Worm (Caenorhabditis elegans) whole organism, L4 larva: ENCODE data around the gene nspg-4.

Experiments
- F26F4.8 ChIP-seq: fragments of 200-800 bp; sonication (Bioruptor generic); conservative IDR thresholded peaks from 2 replicates; pipeline ENCODE4 v1.3.6; 2022; ENCODE audit warnings: missing genetic modification characterization, missing compliant biosample characterization
- F49E8.2 ChIP-seq: sonication (generic microtip); optimal IDR thresholded peaks from 2 replicates; lab custom pipeline; 2016; ENCODE audit warnings: missing compliant biosample characterization, mild to moderate bottlenecking, missing genetic modification characterization, borderline replicate concordance
- T26A8.4 ChIP-seq: fragments of 200-800 bp; sonication (Bioruptor generic); IDR thresholded peaks from 2 replicates; pipeline ENCODE4 v1.3.6; 2022; ENCODE audit warnings: missing genetic modification characterization, missing compliant biosample characterization
- Y5F2A.4 ChIP-seq: fragments of 200-800 bp; sonication (Bioruptor generic); optimal IDR thresholded peaks from 2 replicates; lab custom pipeline; 2018; ENCODE audit warnings: mild to moderate bottlenecking, missing genetic modification characterization, missing compliant biosample characterization
- Y75B8A.6 ChIP-seq: fragments of 200-800 bp; sonication (Bioruptor generic); IDR thresholded peaks from 2 replicates; pipeline ENCODE4 v1.3.6; 2022; ENCODE audit warnings: missing genetic modification reagents, missing genetic modification characterization, missing compliant biosample characterization
- ZK337.2 ChIP-seq: fragments of 200-800 bp; sonication (Bioruptor generic); IDR thresholded peaks from 2 replicates; pipeline ENCODE4 v1.3.6; 2022; ENCODE audit warnings: missing genetic modification reagents, missing genetic modification characterization, missing compliant biosample characterization
- arid-1 ChIP-seq: fragments of 200-800 bp; sonication (Bioruptor generic); conservative IDR thresholded peaks from 2 replicates; pipeline ENCODE4 v1.3.6; 2022; ENCODE audit warnings: missing genetic modification reagents, missing genetic modification characterization, missing compliant biosample characterization
- attf-4 ChIP-seq: sonication (generic microtip); optimal IDR thresholded peaks from 3 replicates; lab custom pipeline; 2017; ENCODE audit warnings: missing biosample characterization, missing genetic modification characterization
- ceh-28 ChIP-seq: fragments of 150-350 bp; optimal IDR thresholded peaks from 2 replicates; lab custom pipeline; 2014; ENCODE audit warnings: missing biosample characterization, missing genetic modification reagents, missing genetic modification characterization
- ceh-44 ChIP-seq: fragments of 200-800 bp; sonication (Bioruptor generic); IDR thresholded peaks from 2 replicates; pipeline ENCODE4 v1.3.6; 2022; ENCODE audit warnings: missing genetic modification reagents, missing genetic modification characterization, missing compliant biosample characterization
- ceh-62 ChIP-seq: sonication (generic microtip); optimal IDR thresholded peaks from 2 replicates; lab custom pipeline; 2017; ENCODE audit warnings: missing biosample characterization, missing genetic modification characterization
- ces-1 ChIP-seq: fragments of 150-350 bp; sonication (generic microtip); optimal IDR thresholded peaks from 4 replicates; lab custom pipeline; 2014; ENCODE audit warnings: missing biosample characterization, missing genetic modification reagents, missing genetic modification characterization
- ctbp-1 ChIP-seq: fragments of 200-800 bp; sonication (Bioruptor generic); IDR thresholded peaks from 2 replicates; pipeline ENCODE4 v1.3.6; 2022; ENCODE audit warnings: missing genetic modification reagents, missing genetic modification characterization, missing compliant biosample characterization
- daf-12 ChIP-seq: fragments of 150-350 bp; optimal IDR thresholded peaks from 2 replicates; lab custom pipeline; 2014; ENCODE audit warnings: missing biosample characterization, missing genetic modification reagents, missing genetic modification characterization
- daf-19 ChIP-seq: fragments of 200-800 bp; sonication (Bioruptor generic); conservative IDR thresholded peaks from 2 replicates; pipeline ENCODE4 v1.3.6; 2022; ENCODE audit warnings: missing genetic modification characterization, missing compliant biosample characterization
- dmd-8 ChIP-seq: fragments of 200-800 bp; sonication (Bioruptor generic); IDR thresholded peaks from 2 replicates; pipeline ENCODE4 v1.3.6; 2022; ENCODE audit warnings: missing genetic modification characterization, missing compliant biosample characterization
- duxl-1 ChIP-seq: sonication (generic microtip); optimal IDR thresholded peaks from 2 replicates; lab custom pipeline; 2016; ENCODE audit warnings: mild to moderate bottlenecking, missing genetic modification characterization, moderate library complexity, missing compliant biosample characterization; ENCODE audit not compliant: poor library complexity
- egl-27 ChIP-seq: sonication (generic microtip); optimal IDR thresholded peaks from 3 replicates; lab custom pipeline; 2017; ENCODE audit warnings: missing biosample characterization, missing genetic modification reagents, missing genetic modification characterization
- egl-43 ChIP-seq: fragments of 200-800 bp; sonication (Bioruptor generic); IDR thresholded peaks from 2 replicates; pipeline ENCODE4 v1.3.6; 2022; ENCODE audit warnings: missing genetic modification reagents, missing genetic modification characterization, missing compliant biosample characterization
- gei-8 ChIP-seq: fragments of 200-800 bp; sonication (Bioruptor generic); optimal IDR thresholded peaks from 2 replicates; lab custom pipeline; 2018; ENCODE audit warnings: mild to moderate bottlenecking, missing genetic modification characterization, missing compliant biosample characterization
- hif-1 ChIP-seq, 2 experiments: sonication (generic microtip); optimal IDR thresholded peaks; 2 replicates each; lab custom pipeline; 2016 to 2017; ENCODE audit warnings: missing compliant biosample characterization in 2 of 2, missing genetic modification characterization in 2 of 2, missing genetic modification reagents in 2 of 2, missing genotype in 2 of 2, mild to moderate bottlenecking in 1 of 2
- hlh-30 ChIP-seq: sonication (generic microtip); optimal IDR thresholded peaks from 2 replicates; lab custom pipeline; 2017; ENCODE audit warnings: antibody characterized with exemption, mild to moderate bottlenecking, missing genetic modification characterization, missing compliant biosample characterization; ENCODE audit not compliant: insufficient read depth
- hmg-1.1 ChIP-seq: fragments of 200-800 bp; sonication (Bioruptor generic); IDR thresholded peaks from 2 replicates; pipeline ENCODE4 v1.3.6; 2022; ENCODE audit warnings: missing genetic modification reagents, missing genetic modification characterization, missing compliant biosample characterization
- lim-7 ChIP-seq: fragments of 200-800 bp; sonication (Bioruptor generic); IDR thresholded peaks from 2 replicates; pipeline ENCODE4 v1.3.6; 2022; ENCODE audit warnings: missing genetic modification characterization, missing compliant biosample characterization
- lin-38 ChIP-seq: fragments of 200-800 bp; sonication (Bioruptor generic); IDR thresholded peaks from 2 replicates; pipeline ENCODE4 v1.3.6; 2022; ENCODE audit warnings: missing genetic modification reagents, missing genetic modification characterization, missing compliant biosample characterization
- lin-39 ChIP-seq: fragments of 150-350 bp; optimal IDR thresholded peaks from 2 replicates; lab custom pipeline; 2014; ENCODE audit warnings: missing biosample characterization, missing genetic modification reagents, missing genetic modification characterization
- lir-3 ChIP-seq: sonication (generic microtip); optimal IDR thresholded peaks from 2 replicates; lab custom pipeline; 2016; ENCODE audit warnings: mild to moderate bottlenecking, missing genetic modification characterization, missing compliant biosample characterization
- madf-9 ChIP-seq: fragments of 200-800 bp; sonication (Bioruptor generic); conservative IDR thresholded peaks from 2 replicates; pipeline ENCODE4 v1.3.6; 2022; ENCODE audit warnings: missing genetic modification reagents, missing genetic modification characterization, missing compliant biosample characterization
- mdl-1 ChIP-seq, 2 experiments: fragments of 150-350 bp in 1 of 2; sonication (generic microtip) in 1 of 2; optimal IDR thresholded peaks; 2 replicates each; lab custom pipeline; 2014 to 2017; ENCODE audit warnings: missing biosample characterization in 2 of 2, missing genetic modification characterization in 2 of 2
- mep-1 ChIP-seq: fragments of 150-350 bp; sonication (generic microtip); optimal IDR thresholded peaks from 3 replicates; lab custom pipeline; 2014; ENCODE audit warnings: missing biosample characterization, missing genetic modification characterization
- mes-2 ChIP-seq: sonication (generic microtip); optimal IDR thresholded peaks from 2 replicates; lab custom pipeline; 2016; ENCODE audit warnings: missing genotype, mild to moderate bottlenecking, missing genetic modification characterization, missing compliant biosample characterization; ENCODE audit not compliant: poor library complexity, severe bottlenecking
- mxl-3 ChIP-seq: fragments of 200-800 bp; sonication (Bioruptor generic); optimal IDR thresholded peaks from 2 replicates; lab custom pipeline; 2018; ENCODE audit warnings: mild to moderate bottlenecking, missing genetic modification characterization, missing compliant biosample characterization
- nhr-102 ChIP-seq: sonication (generic microtip); optimal IDR thresholded peaks from 2 replicates; lab custom pipeline; 2016; ENCODE audit warnings: mild to moderate bottlenecking, missing genetic modification characterization, moderate library complexity, missing compliant biosample characterization
- nhr-111 ChIP-seq: fragments of 200-800 bp; sonication (Bioruptor generic); optimal IDR thresholded peaks from 2 replicates; lab custom pipeline; 2018; ENCODE audit warnings: mild to moderate bottlenecking, missing genetic modification characterization, missing compliant biosample characterization
- nhr-28 ChIP-seq: fragments of 150-350 bp; optimal IDR thresholded peaks from 2 replicates; lab custom pipeline; 2014; ENCODE audit warnings: missing biosample characterization, missing genetic modification characterization
- nhr-41 ChIP-seq: fragments of 200-800 bp; sonication (Bioruptor generic); IDR thresholded peaks from 2 replicates; pipeline ENCODE4 v1.3.6; 2022; ENCODE audit warnings: missing genetic modification reagents, missing genetic modification characterization, missing compliant biosample characterization
- nhr-42 ChIP-seq: fragments of 200-800 bp; sonication (Bioruptor generic); IDR thresholded peaks from 2 replicates; pipeline ENCODE4 v1.3.6; 2022; ENCODE audit warnings: missing genetic modification characterization, missing compliant biosample characterization
- nhr-76 ChIP-seq: fragments of 150-350 bp; optimal IDR thresholded peaks from 2 replicates; lab custom pipeline; 2014; ENCODE audit warnings: missing biosample characterization, missing genetic modification characterization
- php-3 ChIP-seq: fragments of 200-800 bp; sonication (Bioruptor generic); IDR thresholded peaks from 2 replicates; pipeline ENCODE4 v1.3.6; 2022; ENCODE audit warnings: missing genetic modification reagents, missing genetic modification characterization, missing compliant biosample characterization
- pqm-1 ChIP-seq: sonication (generic microtip); optimal IDR thresholded peaks from 2 replicates; lab custom pipeline; 2017; ENCODE audit warnings: missing biosample characterization, missing genetic modification characterization
- saeg-2 ChIP-seq: fragments of 200-800 bp; sonication (Bioruptor generic); IDR thresholded peaks from 2 replicates; pipeline ENCODE4 v1.3.6; 2022; ENCODE audit warnings: missing genetic modification reagents, missing genetic modification characterization, missing compliant biosample characterization
- snpc-1.2 ChIP-seq: fragments of 200-800 bp; sonication (Bioruptor generic); IDR thresholded peaks from 2 replicates; pipeline ENCODE4 v1.3.6; 2022; ENCODE audit warnings: missing genetic modification reagents, missing genetic modification characterization, missing compliant biosample characterization
- unc-130 ChIP-seq: sonication (generic microtip); optimal IDR thresholded peaks from 2 replicates; lab custom pipeline; 2016; ENCODE audit warnings: missing genetic modification reagents, missing genetic modification characterization, missing compliant biosample characterization
- unc-39 ChIP-seq: sonication (generic microtip); optimal IDR thresholded peaks from 2 replicates; lab custom pipeline; 2017; ENCODE audit warnings: missing biosample characterization, missing genetic modification characterization
- vab-7 ChIP-seq: fragments of 200-800 bp; sonication (Bioruptor generic); IDR thresholded peaks from 2 replicates; pipeline ENCODE4 v1.3.6; 2022; ENCODE audit warnings: missing genetic modification reagents, missing genetic modification characterization, missing compliant biosample characterization
- zfp-2 ChIP-seq: sonication (generic microtip); optimal IDR thresholded peaks from 2 replicates; lab custom pipeline; 2016; ENCODE audit warnings: mild to moderate bottlenecking, missing genetic modification characterization, missing compliant biosample characterization
- zfp-3 ChIP-seq: fragments of 200-800 bp; sonication (Bioruptor generic); conservative IDR thresholded peaks from 2 replicates; pipeline ENCODE4 v1.3.6; 2022; ENCODE audit warnings: missing genetic modification reagents, missing genetic modification characterization, missing compliant biosample characterization
- zip-11 ChIP-seq: fragments of 200-800 bp; sonication (Bioruptor generic); IDR thresholded peaks from 2 replicates; pipeline ENCODE4 v1.3.6; 2022; ENCODE audit warnings: missing genetic modification characterization, missing compliant biosample characterization
- ztf-11 ChIP-seq: fragments of 150-350 bp; optimal IDR thresholded peaks from 2 replicates; lab custom pipeline; 2014; ENCODE audit warnings: missing biosample characterization, missing genetic modification characterization
- ztf-7 ChIP-seq: fragments of 150-350 bp; optimal IDR thresholded peaks from 2 replicates; lab custom pipeline; 2014; ENCODE audit warnings: missing biosample characterization, missing genetic modification characterization

The nspg-4 gene

ce11 chrX:3347904-3348441, 2.2 kb downstream of the nspg-4 start, which contains the start of gene ZK816.3 (continued):
- no peak; the same call in 1 of the 2 replicates for TF ChIP-seq ceh-44 (GFP tag; lab: Robert Waterston, UW)
- TF ChIP-seq duxl-1 (tag; lab: Kevin White, UChicago) = peak; percentile 67
- 0 out of 2 replicates have a peak, but pooled peaks have one; percentile 21 for TF ChIP-seq nhr-42 (GFP tag; lab: Robert Waterston, UW)
- TF ChIP-seq T26A8.4 (GFP tag; lab: Robert Waterston, UW) = peak; percentile 32; the same call in 1 of the 2 replicates
- peak; percentile 25 for TF ChIP-seq mxl-3
- no peak for TF ChIP-seq zfp-2 (tag; lab: Kevin White, UChicago)
- TF ChIP-seq F26F4.8 = 0 out of 2 replicates have a peak, but pooled peaks have one; percentile 37
- TF ChIP-seq Y5F2A.4 = peak; percentile 5
- TF ChIP-seq hlh-30 = peak; percentile 13
- TF ChIP-seq unc-130 = peak; percentile 20
- TF ChIP-seq zfp-3 (GFP tag; lab: Robert Waterston, UW) = no peak
- TF ChIP-seq unc-39 (tag; lab: Kevin White, UChicago) = no peak
- TF ChIP-seq egl-27 (tag; lab: Kevin White, UChicago) = no peak
- no peak for TF ChIP-seq nhr-28
- 0 out of 2 replicates have a peak, but pooled peaks have one; percentile 21 for TF ChIP-seq zip-11 (GFP tag; lab: Robert Waterston, UW)
- no peak for TF ChIP-seq ztf-7 (tag; lab: Kevin White, UChicago)
- TF ChIP-seq mep-1 (tag; lab: Kevin White, UChicago) = peak; percentile 40
- TF ChIP-seq ceh-62 = no peak
- TF ChIP-seq hif-1 (tag; optimal IDR thresholded peaks at IDR 0.05; lab: Kevin White, UChicago) = no peak
- no peak for TF ChIP-seq mdl-1 (tag; optimal IDR thresholded peaks at IDR 0.05; lab: Kevin White, UChicago)
- peak; percentile 85 for TF ChIP-seq egl-43
- peak; percentile 65; the same call in 1 of the 2 replicates for TF ChIP-seq dmd-8 (GFP tag; lab: Robert Waterston, UW)
- TF ChIP-seq nhr-111 = no peak
- TF ChIP-seq ctbp-1 = peak; percentile 64; the same call in 1 of the 2 replicates
- no peak for TF ChIP-seq Y75B8A.6 (GFP tag; lab: Robert Waterston, UW)
- TF ChIP-seq ces-1 (GFP tag; lab: Kevin White, UChicago) = no peak
- TF ChIP-seq lim-7 (GFP tag; lab: Robert Waterston, UW) = peak; percentile 80
- TF ChIP-seq lir-3 (tag; lab: Kevin White, UChicago) = peak; percentile 26
- TF ChIP-seq lin-39 = no peak
- no peak for TF ChIP-seq ceh-28 (tag; lab: Kevin White, UChicago)
- peak; percentile 68 for TF ChIP-seq snpc-1.2 (GFP tag; lab: Robert Waterston, UW)
- TF ChIP-seq F49E8.2 (tag; lab: Kevin White, UChicago) = no peak
- TF ChIP-seq daf-19 = no peak
- no peak for TF ChIP-seq php-3
- TF ChIP-seq madf-9 (GFP tag; lab: Robert Waterston, UW) = no peak
- TF ChIP-seq pqm-1 (tag; lab: Kevin White, UChicago) = no peak
- TF ChIP-seq nhr-76 (tag; lab: Kevin White, UChicago) = no peak
- TF ChIP-seq ZK337.2 = no peak
- no peak for TF ChIP-seq nhr-102 (tag; lab: Kevin White, UChicago)
- TF ChIP-seq lin-38 (GFP tag; lab: Robert Waterston, UW) = peak; percentile 66
- TF ChIP-seq attf-4 = no peak
- 0 out of 2 replicates have a peak, but pooled peaks have one; percentile 43 for TF ChIP-seq arid-1
- TF ChIP-seq gei-8 (GFP tag; lab: Kevin White, UChicago) = no peak
- peak; percentile 73 for TF ChIP-seq vab-7
- TF ChIP-seq ztf-11 = no peak
- TF ChIP-seq daf-12 (tag; lab: Kevin White, UChicago) = no peak
- peak; percentile 29; the same call in 1 of the 2 replicates for TF ChIP-seq hmg-1.1 (GFP tag; lab: Robert Waterston, UW)
- TF ChIP-seq mes-2 (tag; lab: Kevin White, UChicago) = peak; percentile 79
- TF ChIP-seq nhr-41 (GFP tag; lab: Robert Waterston, UW) = no peak
- TF ChIP-seq saeg-2 (GFP tag; lab: Robert Waterston, UW) = 0 out of 2 replicates have a peak, but pooled peaks have one; percentile 58
